Fruit fly (Drosophila melanogaster) whole organism, embryonic: ENCODE measurements around the gene CG13029.

Experiments used
- Antp ChIP-seq: fragments of 200-800 bp; sonication (Bioruptor generic); optimal IDR thresholded peaks from 3 replicates; lab custom pipeline; 2016; ENCODE audit warnings: missing biosample characterization, missing genetic modification characterization
- C15 ChIP-seq: fragments of 200-800 bp; sonication (Bioruptor generic); IDR thresholded peaks from 3 replicates; pipeline ENCODE4 v1.3.6; 2022; ENCODE audit warnings: missing biosample characterization, missing genetic modification characterization
- CG10366 ChIP-seq: fragments of 200-800 bp; sonication (Bioruptor generic); IDR thresholded peaks from 2 replicates; pipeline ENCODE4 v1.3.6; 2022; ENCODE audit warnings: missing biosample characterization, missing genetic modification characterization
- CG10431 ChIP-seq: fragments of 200-800 bp; sonication (Bioruptor generic); optimal IDR thresholded peaks from 3 replicates; lab custom pipeline; 2018; ENCODE audit warnings: missing biosample characterization, mild to moderate bottlenecking, missing genetic modification characterization
- CG11093 ChIP-seq: fragments of 200-800 bp; sonication (Bioruptor generic); IDR thresholded peaks from 3 replicates; pipeline ENCODE4 v1.3.6; 2022; ENCODE audit warnings: missing biosample characterization, missing genetic modification characterization
- CG12769 ChIP-seq: fragments of 200-800 bp; sonication (Bioruptor generic); optimal IDR thresholded peaks from 2 replicates; lab custom pipeline; 2019; ENCODE audit warnings: missing biosample characterization, mild to moderate bottlenecking, missing genetic modification characterization, moderate library complexity
- CG13123 ChIP-seq: fragments of 200-800 bp; sonication (Bioruptor generic); optimal IDR thresholded peaks from 2 replicates; lab custom pipeline; 2016; ENCODE audit warnings: missing biosample characterization, missing genetic modification characterization
- CG15514 ChIP-seq: fragments of 200-800 bp; sonication (Bioruptor generic); optimal IDR thresholded peaks from 3 replicates; lab custom pipeline; 2017; ENCODE audit warnings: missing biosample characterization, missing genetic modification characterization, mild to moderate bottlenecking, moderate library complexity, missing genetic modification reagents
- CG16813 ChIP-seq: fragments of 200-800 bp; sonication (Bioruptor generic); IDR thresholded peaks from 3 replicates; pipeline ENCODE4 v1.3.6; 2022; ENCODE audit warnings: missing biosample characterization, missing genetic modification characterization; ENCODE audit not compliant: partially characterized antibody
- CG1792 ChIP-seq: fragments of 200-800 bp; sonication (Bioruptor generic); optimal IDR thresholded peaks from 2 replicates; lab custom pipeline; 2016; ENCODE audit warnings: missing biosample characterization, missing genetic modification characterization
- CG1832 ChIP-seq: fragments of 200-800 bp; sonication (Bioruptor generic); optimal IDR thresholded peaks from 2 replicates; lab custom pipeline; 2017; ENCODE audit warnings: missing biosample characterization, mild to moderate bottlenecking, missing genetic modification characterization, inconsistent platforms
- CG3281 ChIP-seq: fragments of 200-800 bp; sonication (Bioruptor generic); optimal IDR thresholded peaks from 3 replicates; lab custom pipeline; 2017; ENCODE audit warnings: missing biosample characterization, mild to moderate bottlenecking, missing genetic modification characterization
- CG42726 ChIP-seq: fragments of 200-800 bp; sonication (Bioruptor generic); IDR thresholded peaks from 2 replicates; pipeline ENCODE4 v1.3.6; 2022; ENCODE audit warnings: missing biosample characterization, missing genetic modification characterization; ENCODE audit not compliant: partially characterized antibody
- CG4282 ChIP-seq: fragments of 200-800 bp; sonication (Bioruptor generic); optimal IDR thresholded peaks from 2 replicates; lab custom pipeline; 2016; ENCODE audit warnings: missing biosample characterization, missing genetic modification characterization
- CG5245 ChIP-seq: fragments of 200-800 bp; sonication (Bioruptor generic); optimal IDR thresholded peaks from 3 replicates; lab custom pipeline; 2016; ENCODE audit warnings: missing biosample characterization, missing genetic modification characterization
- CG6689 ChIP-seq: fragments of 200-800 bp; sonication (Bioruptor generic); IDR thresholded peaks from 2 replicates; pipeline ENCODE4 v1.3.6; 2022; ENCODE audit warnings: missing biosample characterization, missing genetic modification characterization
- CG6813 ChIP-seq: fragments of 200-800 bp; sonication (Bioruptor generic); optimal IDR thresholded peaks from 2 replicates; lab custom pipeline; 2017; ENCODE audit warnings: missing biosample characterization, missing genetic modification characterization, mild to moderate bottlenecking, moderate library complexity, missing genetic modification reagents
- CG8388 ChIP-seq: fragments of 200-800 bp; sonication (Bioruptor generic); optimal IDR thresholded peaks from 2 replicates; lab custom pipeline; 2019; ENCODE audit warnings: missing biosample characterization, mild to moderate bottlenecking, missing genetic modification characterization, moderate library complexity
- CHES-1-like ChIP-seq: fragments of 200-800 bp; sonication (Bioruptor generic); optimal IDR thresholded peaks from 2 replicates; lab custom pipeline; 2016; ENCODE audit warnings: missing biosample characterization, missing genetic modification characterization
- Drgx ChIP-seq: fragments of 200-800 bp; sonication (Bioruptor generic); IDR thresholded peaks from 2 replicates; pipeline ENCODE4 v1.3.6; 2022; ENCODE audit warnings: missing biosample characterization, missing genetic modification characterization
- E2f1 ChIP-seq: fragments of 200-800 bp; sonication (Bioruptor generic); IDR thresholded peaks from 2 replicates; pipeline ENCODE4 v1.3.6; 2022; ENCODE audit warnings: missing biosample characterization, missing genetic modification characterization
- ERR ChIP-seq: fragments of 200-800 bp; sonication (Bioruptor generic); optimal IDR thresholded peaks from 2 replicates; lab custom pipeline; 2016; ENCODE audit warnings: missing biosample characterization, missing genetic modification characterization
- Elba2 ChIP-seq: fragments of 200-800 bp; sonication (Bioruptor generic); optimal IDR thresholded peaks from 3 replicates; lab custom pipeline; 2016; ENCODE audit warnings: missing biosample characterization, missing genetic modification characterization
- Hmr ChIP-seq: fragments of 200-800 bp; sonication (Bioruptor generic); optimal IDR thresholded peaks from 3 replicates; lab custom pipeline; 2017; ENCODE audit warnings: mild to moderate bottlenecking, missing biosample characterization, missing genetic modification reagents, missing genetic modification characterization
- NC2β ChIP-seq: fragments of 200-800 bp; sonication (Bioruptor generic); optimal IDR thresholded peaks from 2 replicates; lab custom pipeline; 2016; ENCODE audit warnings: missing biosample characterization, missing genetic modification characterization
- Optix ChIP-seq: fragments of 200-800 bp; sonication (Bioruptor generic); IDR thresholded peaks from 3 replicates; pipeline ENCODE4 v1.3.6; 2022; ENCODE audit warnings: missing biosample characterization, missing genetic modification characterization
- Poxn ChIP-seq: fragments of 200-800 bp; sonication (Bioruptor generic); IDR thresholded peaks from 2 replicates; pipeline ENCODE4 v1.3.6; 2022; ENCODE audit warnings: missing biosample characterization, missing genetic modification characterization
- Sry-β ChIP-seq: fragments of 200-800 bp; sonication (Bioruptor generic); optimal IDR thresholded peaks from 2 replicates; lab custom pipeline; 2018; ENCODE audit warnings: missing biosample characterization, mild to moderate bottlenecking, missing genetic modification characterization, moderate library complexity
- Xbp1 ChIP-seq: fragments of 200-800 bp; sonication (Bioruptor generic); optimal IDR thresholded peaks from 3 replicates; lab custom pipeline; 2016; ENCODE audit warnings: missing biosample characterization, mild to moderate bottlenecking, missing genetic modification characterization
- amos ChIP-seq: fragments of 200-800 bp; sonication (Bioruptor generic); IDR thresholded peaks from 2 replicates; pipeline ENCODE4 v1.3.6; 2022; ENCODE audit warnings: missing biosample characterization, missing genetic modification characterization; ENCODE audit not compliant: partially characterized antibody
- ap ChIP-seq: fragments of 200-800 bp; sonication (Bioruptor generic); IDR thresholded peaks from 2 replicates; pipeline ENCODE4 v1.3.6; 2022; ENCODE audit warnings: missing biosample characterization, missing genetic modification characterization
- cad ChIP-seq: fragments of >200 bp; optimal IDR thresholded peaks from 2 replicates; lab custom pipeline; 2017; ENCODE audit warnings: missing biosample characterization, missing genetic modification characterization
- grau ChIP-seq: fragments of 200-800 bp; optimal IDR thresholded peaks from 3 replicates; lab custom pipeline; 2019; ENCODE audit warnings: missing biosample characterization, mild to moderate bottlenecking, missing genetic modification characterization, moderate library complexity
- gt ChIP-seq: fragments of 200-800 bp; sonication (Bioruptor generic); IDR thresholded peaks from 2 replicates; pipeline ENCODE4 v1.3.6; 2022; ENCODE audit warnings: missing biosample characterization, missing genetic modification characterization
- hb ChIP-seq: fragments of 200-800 bp; sonication (Bioruptor generic); IDR thresholded peaks from 3 replicates; pipeline ENCODE4 v1.3.6; 2022; ENCODE audit warnings: missing biosample characterization, missing genetic modification characterization; ENCODE audit not compliant: partially characterized antibody
- klu ChIP-seq: fragments of 200-800 bp; sonication (Bioruptor generic); IDR thresholded peaks from 2 replicates; pipeline ENCODE4 v1.3.6; 2022; ENCODE audit warnings: missing biosample characterization, missing genetic modification characterization
- lab ChIP-seq: fragments of 200-800 bp; sonication (Bioruptor generic); optimal IDR thresholded peaks from 3 replicates; lab custom pipeline; 2017; ENCODE audit warnings: missing biosample characterization, missing genetic modification characterization, mild to moderate bottlenecking, moderate library complexity, missing genetic modification reagents
- lilli ChIP-seq: fragments of 200-800 bp; sonication (Bioruptor generic); optimal IDR thresholded peaks from 3 replicates; lab custom pipeline; 2016; ENCODE audit warnings: missing biosample characterization, missing genetic modification characterization
- nerfin-2 ChIP-seq: fragments of 200-800 bp; sonication (Bioruptor generic); IDR thresholded peaks from 2 replicates; pipeline ENCODE4 v1.3.6; 2022; ENCODE audit warnings: missing biosample characterization, missing genetic modification characterization; ENCODE audit not compliant: partially characterized antibody
- oc ChIP-seq: fragments of 200-800 bp; sonication (Bioruptor generic); optimal IDR thresholded peaks from 2 replicates; lab custom pipeline; 2018; ENCODE audit warnings: missing biosample characterization, mild to moderate bottlenecking, missing genetic modification characterization, moderate library complexity
- org-1 ChIP-seq: fragments of 200-800 bp; sonication (Bioruptor generic); optimal IDR thresholded peaks from 2 replicates; lab custom pipeline; 2017; ENCODE audit warnings: missing biosample characterization, missing genetic modification characterization
- otp ChIP-seq: fragments of 200-800 bp; sonication (Bioruptor generic); IDR thresholded peaks from 3 replicates; pipeline ENCODE4, ENCODE4 v1.3.6; 2022; ENCODE audit warnings: missing biosample characterization, missing genetic modification characterization
- pb ChIP-seq: fragments of 200-800 bp; sonication (Bioruptor generic); optimal IDR thresholded peaks from 3 replicates; lab custom pipeline; 2016; ENCODE audit warnings: missing biosample characterization, missing genetic modification characterization
- sc ChIP-seq, 3 experiments: fragments of >200 bp in 2 of 3; fragments of 200-800 bp in 1 of 3; sonication (Bioruptor generic) in 1 of 3; optimal IDR thresholded peaks; 2 replicates in 2 of 3; 3 replicates in 1 of 3; lab custom pipeline; 2017; ENCODE audit warnings: mild to moderate bottlenecking in 1 of 3, missing biosample characterization in 1 of 3, missing genetic modification characterization in 1 of 3, missing genetic modification reagents in 1 of 3
- sr ChIP-seq: fragments of 200-800 bp; sonication (Bioruptor generic); IDR thresholded peaks from 3 replicates; pipeline ENCODE4 v1.3.6; 2022; ENCODE audit warnings: missing biosample characterization, missing genetic modification characterization
- tup ChIP-seq: fragments of 200-800 bp; sonication (Bioruptor generic); optimal IDR thresholded peaks from 2 replicates; lab custom pipeline; 2016; ENCODE audit warnings: missing biosample characterization, mild to moderate bottlenecking, missing genetic modification characterization, moderate library complexity
- unpg ChIP-seq: fragments of 200-800 bp; sonication (Bioruptor generic); optimal IDR thresholded peaks from 3 replicates; lab custom pipeline; 2018; ENCODE audit warnings: missing biosample characterization, mild to moderate bottlenecking, missing genetic modification characterization, moderate library complexity
- vvl ChIP-seq: fragments of 200-800 bp; sonication (Bioruptor generic); IDR thresholded peaks from 2 replicates; pipeline ENCODE4 v1.3.6; 2022; ENCODE audit warnings: missing biosample characterization, missing genetic modification characterization
- wdn ChIP-seq: fragments of 200-800 bp; sonication (Bioruptor generic); IDR thresholded peaks from 2 replicates; pipeline ENCODE4 v1.3.6; 2022; ENCODE audit warnings: missing biosample characterization, missing genetic modification characterization

Gene CG13029

dm6 chr3L:16853533-16854386 is 6.7 kb upstream of the CG13029 start, which contains the start of gene sina (continued):
- no peak for TF ChIP-seq tup (GFP tag; lab: Kevin White, UChicago)
- no peak for TF ChIP-seq NC2β (GFP tag; lab: Kevin White, UChicago)
- no peak for TF ChIP-seq CG11093
- TF ChIP-seq C15 (GFP tag; lab: Robert Waterston, UW), result no peak
- TF ChIP-seq amos (GFP tag; lab: Robert Waterston, UW), result peak; percentile 82
- peak; percentile 54 for TF ChIP-seq Hmr (GFP tag; lab: Kevin White, UChicago)
- TF ChIP-seq Drgx (GFP tag; lab: Robert Waterston, UW), result peak; percentile 17
- no peak for TF ChIP-seq org-1 (GFP tag; lab: Kevin White, UChicago)
- TF ChIP-seq CG16813 (GFP tag; lab: Robert Waterston, UW), result peak; percentile 83
- no peak for TF ChIP-seq ERR (GFP tag; lab: Kevin White, UChicago)
- TF ChIP-seq klu, result no peak
- TF ChIP-seq Xbp1 (GFP tag; lab: Kevin White, UChicago), result peak; percentile 28
- TF ChIP-seq CHES-1-like (GFP tag; lab: Kevin White, UChicago), result peak; percentile 35
- no peak for TF ChIP-seq CG10366 (GFP tag; lab: Robert Waterston, UW)
- TF ChIP-seq CG3281, result no peak
- peak; percentile 88 for TF ChIP-seq hb (GFP tag; lab: Robert Waterston, UW)
- TF ChIP-seq cad (GFP tag; lab: Kevin White, UChicago), result no peak
- TF ChIP-seq sc (optimal IDR thresholded peaks at IDR 0.05; lab: Kevin White, UChicago), result no peak
- TF ChIP-seq sc (GFP tag; optimal IDR thresholded peaks at IDR 0.05; lab: Kevin White, UChicago), result no peak
- no peak for TF ChIP-seq Poxn (GFP tag; lab: Robert Waterston, UW)
- no peak for TF ChIP-seq CG12769
- TF ChIP-seq unpg (GFP tag; lab: Kevin White, UChicago), result no peak
- peak; percentile 22 for TF ChIP-seq grau (tag; lab: Kevin White, UChicago)
- TF ChIP-seq ap (GFP tag; lab: Robert Waterston, UW), result no peak
- TF ChIP-seq CG6813 (GFP tag; lab: Kevin White, UChicago), result no peak
- TF ChIP-seq otp, result no peak
- no peak for TF ChIP-seq wdn (GFP tag; lab: Robert Waterston, UW)
- TF ChIP-seq CG1832 (GFP tag; lab: Kevin White, UChicago), result no peak
- TF ChIP-seq nerfin-2 (GFP tag; lab: Robert Waterston, UW), result peak; percentile 78
- no peak for TF ChIP-seq pb
- TF ChIP-seq gt (GFP tag; lab: Robert Waterston, UW), result no peak
- TF ChIP-seq Sry-β (GFP tag; lab: Kevin White, UChicago), result no peak
- TF ChIP-seq CG4282 (GFP tag; lab: Kevin White, UChicago), result no peak
- TF ChIP-seq CG8388 (GFP tag; lab: Kevin White, UChicago), result no peak
- peak; percentile 63; the same call in 1 of the 2 replicates for TF ChIP-seq CG42726 (GFP tag; lab: Robert Waterston, UW)
- no peak for TF ChIP-seq CG6689
- no peak for TF ChIP-seq CG1792
- TF ChIP-seq Antp (GFP tag; lab: Kevin White, UChicago), result no peak
- no peak for TF ChIP-seq Optix (GFP tag; lab: Robert Waterston, UW)
- no peak for TF ChIP-seq lab (GFP tag; lab: Kevin White, UChicago)
- TF ChIP-seq oc, result no peak
- no peak for TF ChIP-seq CG5245
- TF ChIP-seq lilli, result peak; percentile 52
- no peak for TF ChIP-seq sr
- no peak for TF ChIP-seq E2f1 (GFP tag; lab: Robert Waterston, UW)
- TF ChIP-seq vvl (GFP tag; lab: Robert Waterston, UW), result peak; percentile 48
- peak; percentile 43 for TF ChIP-seq Elba2 (GFP tag; lab: Kevin White, UChicago)
- TF ChIP-seq CG10431 (GFP tag; lab: Kevin White, UChicago), result no peak
- TF ChIP-seq CG13123 (GFP tag; lab: Kevin White, UChicago), result no peak
- peak; percentile 71 for TF ChIP-seq CG15514
